Fruit fly (Drosophila melanogaster): ENCODE results near the gene mip130.

The mip130 gene

dm6 chrX:1940020-1940419 lies 32.0 kb downstream of the mip130 start, which contains the start of the genes CG3857 and CG3587 (continued):
- TF ChIP-seq CG13123 (GFP tag; optimal IDR thresholded peaks at IDR 0.05) (peak; percentile 54), CG10565 (GFP tag; optimal IDR thresholded peaks at IDR 0.05) (no peak), CG8765 (GFP tag; IDR thresholded peaks at IDR 0.05) (peak; percentile 58), trem (tag; optimal IDR thresholded peaks at IDR 0.05) (peak; percentile 58), CG1832 (GFP tag; optimal IDR thresholded peaks at IDR 0.05) (no peak), CG17802 (tag; optimal IDR thresholded peaks at IDR 0.05) (no peak), Oaz (GFP tag; IDR thresholded peaks at IDR 0.05) (no peak), CG30403 (GFP tag; optimal IDR thresholded peaks at IDR 0.05) (peak; percentile 90), ase (GFP tag; IDR thresholded peaks at IDR 0.05) (0 out of 3 replicates have a peak, but pooled peaks have one; percentile 45), sd (tag; optimal IDR thresholded peaks at IDR 0.05) (peak; percentile 68), danr (GFP tag; IDR thresholded peaks at IDR 0.05) (peak; percentile 52; the same call in 1 of the 2 replicates), tio (GFP tag; optimal IDR thresholded peaks at IDR 0.05) (peak; percentile 62), CG15514 (GFP tag; optimal IDR thresholded peaks at IDR 0.05) (peak; percentile 82), Gsc (GFP tag; IDR thresholded peaks at IDR 0.05) (no peak), bcd (GFP tag; optimal IDR thresholded peaks at IDR 0.05) (peak; percentile 69), tna (GFP tag; IDR thresholded peaks at IDR 0.05; ENCODE audit: partially characterized antibody) (no peak), Camta (GFP tag; optimal IDR thresholded peaks at IDR 0.05) (peak; percentile 77), CG1647 (GFP tag; optimal IDR thresholded peaks at IDR 0.05) (peak; percentile 68), Atf3 (GFP tag; optimal IDR thresholded peaks at IDR 0.05) (peak; percentile 75), dm (GFP tag; optimal IDR thresholded peaks at IDR 0.05) (peak; percentile 88), Hey (tag; optimal IDR thresholded peaks at IDR 0.05) (peak; percentile 19), CG6791 (GFP tag; IDR thresholded peaks at IDR 0.05; ENCODE audit: partially characterized antibody) (no peak), crc (GFP tag; optimal IDR thresholded peaks at IDR 0.05) (peak; percentile 50), CG17612 (GFP tag; IDR thresholded peaks at IDR 0.05) (no peak), C15 (GFP tag; IDR thresholded peaks at IDR 0.05) (no peak), chif (GFP tag; optimal IDR thresholded peaks at IDR 0.05) (peak; percentile 76 to 78), CG7745 (tag; optimal IDR thresholded peaks at IDR 0.05) (no peak), D (optimal IDR thresholded peaks at IDR 0.05) (no peak), D (GFP tag; optimal IDR thresholded peaks at IDR 0.05) (peak; percentile 35), hb (GFP tag; IDR thresholded peaks at IDR 0.05; ENCODE audit: partially characterized antibody) (no peak), CG14710 (tag; optimal IDR thresholded peaks at IDR 0.05) (peak; percentile 66), CG8478 (optimal IDR thresholded peaks at IDR 0.05) (no peak), chinmo (GFP tag; IDR thresholded peaks at IDR 0.05; ENCODE audit: partially characterized antibody) (no peak), tup (GFP tag; optimal IDR thresholded peaks at IDR 0.05) (peak; percentile 2), Sin3A (optimal IDR thresholded peaks at IDR 0.05) (peak; percentile 69), CG34224 (GFP tag; IDR thresholded peaks at IDR 0.05; ENCODE audit: partially characterized antibody) (no peak), Nf-YC (tag; optimal IDR thresholded peaks at IDR 0.05) (peak; percentile 51), CG9437 (GFP tag; optimal IDR thresholded peaks at IDR 0.05) (peak; percentile 71), nerfin-2 (GFP tag; IDR thresholded peaks at IDR 0.05; ENCODE audit: partially characterized antibody) (no peak), hkb (optimal IDR thresholded peaks at IDR 0.05) (no peak), hkb (GFP tag; IDR thresholded peaks at IDR 0.05) (peak; percentile 40; the same call in 1 of the 2 replicates), Kr (GFP tag; optimal IDR thresholded peaks at IDR 0.05) (no peak), gsb (GFP tag; IDR thresholded peaks at IDR 0.05) (no peak), CG12744 (GFP tag; optimal IDR thresholded peaks at IDR 0.05) (peak; percentile 33), Scr (GFP tag; IDR thresholded peaks at IDR 0.05; ENCODE audit: partially characterized antibody) (peak; percentile 33), D19A (tag; optimal IDR thresholded peaks at IDR 0.05) (peak; percentile 55), lbe (GFP tag; optimal IDR thresholded peaks at IDR 0.05) (peak; percentile 42), Neu2 (GFP tag; optimal IDR thresholded peaks at IDR 0.05; ENCODE audit: borderline replicate concordance) (peak; percentile 6), CG33557 (GFP tag; optimal IDR thresholded peaks at IDR 0.05) (peak; percentile 54), CG9817 (tag; optimal IDR thresholded peaks at IDR 0.05) (peak; percentile 70), Sox102F (GFP tag; optimal IDR thresholded peaks at IDR 0.05) (peak; percentile 54)
